Fruit fly (Drosophila melanogaster): ENCODE results near the gene kibra.

DNA sequence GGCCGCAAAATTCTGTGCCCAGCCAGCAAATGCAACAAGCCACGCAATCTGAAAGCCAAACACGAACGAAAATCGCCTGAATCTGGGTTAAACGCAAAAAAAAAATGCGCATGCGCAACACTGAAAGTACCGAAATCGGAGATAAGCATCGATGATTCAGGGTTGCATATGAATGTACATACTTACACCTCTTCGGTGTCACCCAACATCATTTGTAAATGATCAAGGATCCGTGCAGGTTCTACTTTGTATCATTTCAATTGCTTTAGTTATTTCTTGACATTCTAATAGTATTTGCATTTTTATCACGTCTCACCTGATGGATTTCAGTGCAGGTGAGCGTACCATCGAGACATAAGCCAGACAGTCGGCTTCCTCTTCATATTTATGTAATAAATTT lies 47.0 kb downstream of the kibra start:
- no peak for TF ChIP-seq insv (optimal IDR thresholded peaks at IDR 0.05)
- TF ChIP-seq h (optimal IDR thresholded peaks at IDR 0.05), result no peak
- TF ChIP-seq psq (optimal IDR thresholded peaks at IDR 0.05), result no peak
- no peak for TF ChIP-seq Myc (optimal IDR thresholded peaks at IDR 0.05)

All from Kc167 (cell line).